Worm (Caenorhabditis elegans) whole organism, young adult: Measurements from ENCODE around the gene srh-87.

Source experiments
- F10E7.11 ChIP-seq: sonication (generic microtip); optimal IDR thresholded peaks from 2 replicates; lab custom pipeline; 2017; ENCODE audit warnings: mild to moderate bottlenecking, missing genetic modification characterization, moderate library complexity, missing compliant biosample characterization
- ama-1 ChIP-seq, 3 experiments: fragments of 150-350 bp in 1 of 3; sonication (generic microtip) in 2 of 3; optimal IDR thresholded peaks; 2 replicates each; lab custom pipeline; 2014 to 2018; ENCODE audit warnings: missing biosample characterization in 2 of 3, missing genetic modification characterization in 2 of 3, missing genetic modification reagents in 2 of 3
- snpc-4 ChIP-seq, 5 experiments: fragments of 150-350 bp in 1 of 5; sonication (generic microtip) in 4 of 5; optimal IDR thresholded peaks; 2 replicates each; lab custom pipeline; 2014 to 2018; ENCODE audit warnings: missing genetic modification characterization in 5 of 5, missing biosample characterization in 3 of 5, antibody characterized with exemption in 2 of 5, mild to moderate bottlenecking in 2 of 5, missing compliant biosample characterization in 2 of 5, missing genotype in 2 of 5, moderate library complexity in 2 of 5, missing genetic modification reagents in 1 of 5

DNA sequence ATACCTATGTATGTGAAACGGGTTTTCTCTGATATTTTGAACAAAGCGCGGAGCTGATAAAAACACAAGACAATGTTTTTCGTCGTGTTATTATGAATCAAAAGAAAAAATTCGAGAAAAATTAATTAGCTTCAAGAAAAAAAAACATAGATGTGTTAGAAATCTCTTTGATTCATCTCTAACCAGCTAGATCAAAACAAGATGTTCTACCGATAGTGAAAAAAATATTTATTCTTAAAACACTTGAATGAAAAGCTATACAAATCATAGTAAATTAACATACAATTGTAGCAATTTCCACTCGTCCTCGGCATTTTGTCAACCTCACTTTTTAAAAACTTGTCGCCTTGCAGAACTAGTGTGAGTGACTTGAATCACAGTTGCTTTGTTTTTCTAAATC is 3.3 kb downstream of the srh-87 start:
- TF ChIP-seq ama-1 (optimal IDR thresholded peaks at IDR 0.05; lab: Kevin White, UChicago) (no peak), ama-1 (GFP tag; optimal IDR thresholded peaks at IDR 0.05; lab: Kevin White, UChicago) (no peak), F10E7.11 (tag; lab: Kevin White, UChicago) (no peak), snpc-4 (GFP tag; optimal IDR thresholded peaks at IDR 0.05; lab: Kevin White, UChicago) (no peak), snpc-4 (tag; optimal IDR thresholded peaks at IDR 0.05; lab: Kevin White, UChicago) (no peak)
